Worm (Caenorhabditis elegans): Measurements from ENCODE around the gene C47E8.4.

The C47E8.4 gene

DNA sequence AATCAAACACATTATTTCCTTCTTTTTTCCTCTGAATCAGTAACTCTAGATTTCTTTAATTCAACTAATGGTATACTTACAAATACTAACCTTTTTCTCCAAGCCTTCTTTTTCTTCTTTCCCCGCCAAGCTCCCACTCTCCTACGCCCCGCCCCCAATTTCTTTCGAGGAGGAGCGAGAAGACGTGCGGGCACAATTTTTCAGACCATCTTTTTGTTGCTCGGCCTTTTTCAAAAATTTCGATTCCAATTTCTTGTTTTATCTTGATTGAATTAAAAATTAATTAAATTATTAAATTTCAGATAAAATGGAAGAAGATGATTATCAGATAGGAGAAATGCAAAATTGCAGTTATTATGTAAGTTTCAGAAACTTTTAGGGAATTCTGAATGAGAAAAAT lies 5.3 kb downstream of the C47E8.4 start, which contains the start of gene C47E8.3:
Gene C47E8.3, plus strand, starts transcription at position 301 of the 400 bp plus-strand sequence.
- TF ChIP-seq ceh-43 (GFP tag; optimal IDR thresholded peaks at IDR 0.05) (no peak), ces-1 (GFP tag; optimal IDR thresholded peaks at IDR 0.05) (no peak), drap-1 (GFP tag; optimal IDR thresholded peaks at IDR 0.05) (no peak), bed-3 (GFP tag; optimal IDR thresholded peaks at IDR 0.05) (no peak), unc-120 (tag; optimal IDR thresholded peaks at IDR 0.05; ENCODE audit: poor library complexity, severe bottlenecking) (no peak), cnd-1 (tag; optimal IDR thresholded peaks at IDR 0.05) (no peak), nhr-76 (tag; optimal IDR thresholded peaks at IDR 0.05) (no peak), sem-2 (GFP tag; optimal IDR thresholded peaks at IDR 0.05) (no peak)

DNA sequence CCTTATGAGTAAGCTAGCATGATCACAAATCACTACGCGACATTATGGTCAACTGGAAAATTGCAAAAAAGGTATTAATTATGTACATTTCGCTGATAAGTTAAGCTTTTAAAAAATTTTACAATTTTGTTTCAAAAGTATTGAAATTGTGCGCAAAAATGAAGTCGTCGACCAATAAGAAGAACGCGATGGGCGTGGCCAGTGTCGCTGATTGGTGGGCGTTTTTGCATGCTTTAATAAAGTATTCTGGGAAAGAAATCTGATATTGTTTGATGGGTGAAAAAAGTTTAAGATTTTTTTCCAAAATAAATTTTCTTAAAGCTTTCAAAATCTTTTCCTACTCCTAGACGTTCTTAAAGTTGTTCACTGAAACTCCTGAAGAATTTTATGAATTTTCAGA lies 7.0 kb downstream of the C47E8.4 start:
- TF ChIP-seq hlh-1 (tag; optimal IDR thresholded peaks at IDR 0.05), result no peak
- TF ChIP-seq flh-1 (GFP tag; optimal IDR thresholded peaks at IDR 0.05), result no peak
- no peak for TF ChIP-seq ceh-43 (GFP tag; optimal IDR thresholded peaks at IDR 0.05)
- TF ChIP-seq nhr-2 (tag; optimal IDR thresholded peaks at IDR 0.05), result no peak
- TF ChIP-seq pha-4 (tag; optimal IDR thresholded peaks at IDR 0.05), result no peak
- no peak for TF ChIP-seq lin-32 (GFP tag; optimal IDR thresholded peaks at IDR 0.05)
- TF ChIP-seq mep-1 (tag; optimal IDR thresholded peaks at IDR 0.05), result no peak
- TF ChIP-seq elt-3 (tag; optimal IDR thresholded peaks at IDR 0.05), result no peak
- no peak for TF ChIP-seq unc-62 (GFP tag; optimal IDR thresholded peaks at IDR 0.05)
- TF ChIP-seq lin-13 (tag; optimal IDR thresholded peaks at IDR 0.05), result no peak
- no peak for TF ChIP-seq ceh-83 (GFP tag; optimal IDR thresholded peaks at IDR 0.05)
- TF ChIP-seq nhr-237 (tag; optimal IDR thresholded peaks at IDR 0.05), result no peak
- TF ChIP-seq nhr-76 (tag; optimal IDR thresholded peaks at IDR 0.05), result no peak
- TF ChIP-seq blmp-1 (tag; optimal IDR thresholded peaks at IDR 0.05), result no peak
- TF ChIP-seq tbx-8 (GFP tag; optimal IDR thresholded peaks at IDR 0.05), result no peak
- no peak for TF ChIP-seq cnd-1 (tag; optimal IDR thresholded peaks at IDR 0.05)

DNA sequence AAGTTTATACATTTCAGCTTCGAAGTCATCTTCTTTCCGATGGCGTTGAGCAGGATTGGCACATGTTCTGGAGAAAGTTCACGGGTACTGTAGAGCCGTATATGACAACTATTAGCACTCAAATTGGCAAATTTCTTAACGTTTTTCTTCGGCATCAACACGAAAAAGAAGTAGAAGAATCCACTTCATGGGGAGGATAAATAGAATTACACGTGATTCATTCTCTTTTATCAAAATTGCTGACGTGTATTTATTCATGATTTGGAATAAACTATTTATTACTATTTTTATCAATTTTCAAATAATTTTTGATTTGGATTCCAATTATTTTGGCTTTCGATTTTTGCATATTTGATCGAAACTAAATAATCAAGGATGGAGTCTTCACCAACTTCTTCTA lies 19.6 kb downstream of the C47E8.4 start, which contains the start of gene C47E8.1:
Gene C47E8.1, plus strand, starts transcription at position 301 of the 400 bp plus-strand sequence.
- TF ChIP-seq ceh-43 (GFP tag; optimal IDR thresholded peaks at IDR 0.05) (no peak), drap-1 (GFP tag; optimal IDR thresholded peaks at IDR 0.05) (no peak), sem-2 (GFP tag; optimal IDR thresholded peaks at IDR 0.05) (no peak), hlh-1 (tag; optimal IDR thresholded peaks at IDR 0.05) (no peak), bed-3 (GFP tag; optimal IDR thresholded peaks at IDR 0.05) (no peak), lin-32 (GFP tag; optimal IDR thresholded peaks at IDR 0.05) (no peak), unc-39 (tag; optimal IDR thresholded peaks at IDR 0.05) (no peak), mls-2 (tag; optimal IDR thresholded peaks at IDR 0.05) (no peak), nhr-237 (tag; optimal IDR thresholded peaks at IDR 0.05) (no peak)

DNA sequence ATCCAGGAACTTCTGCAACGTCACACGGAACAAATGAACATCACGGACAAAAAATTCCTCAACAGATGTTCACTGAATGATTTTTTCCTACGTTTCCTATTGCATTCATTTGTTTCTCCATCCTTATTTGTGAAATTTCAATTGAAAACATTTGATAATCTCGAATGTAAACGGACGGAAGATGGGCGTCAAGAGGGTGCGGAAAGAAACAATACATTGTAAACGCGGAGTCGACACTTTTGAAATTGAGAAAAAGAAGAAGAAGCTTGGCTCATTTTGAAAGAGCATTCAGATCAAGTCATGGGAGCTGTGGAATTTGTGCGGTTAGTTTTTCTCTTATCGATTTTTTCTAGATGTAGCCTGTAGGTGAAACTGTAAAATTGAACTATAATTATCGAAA lies 22.3 kb downstream of the C47E8.4 start, which contains the start of gene C47E8.9:
Gene C47E8.9, plus strand, starts transcription at position 301 of the 400 bp plus-strand sequence.
- TF ChIP-seq mep-1 (tag; optimal IDR thresholded peaks at IDR 0.05), result no peak
- no peak for TF ChIP-seq ceh-83 (GFP tag; optimal IDR thresholded peaks at IDR 0.05)
- TF ChIP-seq zip-8 (tag; optimal IDR thresholded peaks at IDR 0.05), result no peak
- no peak for TF ChIP-seq cnd-1 (tag; optimal IDR thresholded peaks at IDR 0.05)
- TF ChIP-seq nhr-2 (tag; optimal IDR thresholded peaks at IDR 0.05), result no peak
- TF ChIP-seq ham-2 (GFP tag; optimal IDR thresholded peaks at IDR 0.05), result no peak
- no peak for TF ChIP-seq ceh-39 (tag; optimal IDR thresholded peaks at IDR 0.05)
- no peak for TF ChIP-seq ceh-43 (GFP tag; optimal IDR thresholded peaks at IDR 0.05)
- TF ChIP-seq unc-120 (tag; optimal IDR thresholded peaks at IDR 0.05; ENCODE audit: poor library complexity, severe bottlenecking), result no peak
- TF ChIP-seq unc-62 (GFP tag; optimal IDR thresholded peaks at IDR 0.05), result no peak
- TF ChIP-seq pha-4 (tag; optimal IDR thresholded peaks at IDR 0.05), result no peak
- no peak for TF ChIP-seq hlh-1 (tag; optimal IDR thresholded peaks at IDR 0.05)
- no peak for TF ChIP-seq drap-1 (GFP tag; optimal IDR thresholded peaks at IDR 0.05)
- TF ChIP-seq nhr-12 (tag; optimal IDR thresholded peaks at IDR 0.05), result no peak
- no peak for TF ChIP-seq elt-1 (tag; optimal IDR thresholded peaks at IDR 0.05; ENCODE audit: borderline replicate concordance, insufficient read depth)

DNA sequence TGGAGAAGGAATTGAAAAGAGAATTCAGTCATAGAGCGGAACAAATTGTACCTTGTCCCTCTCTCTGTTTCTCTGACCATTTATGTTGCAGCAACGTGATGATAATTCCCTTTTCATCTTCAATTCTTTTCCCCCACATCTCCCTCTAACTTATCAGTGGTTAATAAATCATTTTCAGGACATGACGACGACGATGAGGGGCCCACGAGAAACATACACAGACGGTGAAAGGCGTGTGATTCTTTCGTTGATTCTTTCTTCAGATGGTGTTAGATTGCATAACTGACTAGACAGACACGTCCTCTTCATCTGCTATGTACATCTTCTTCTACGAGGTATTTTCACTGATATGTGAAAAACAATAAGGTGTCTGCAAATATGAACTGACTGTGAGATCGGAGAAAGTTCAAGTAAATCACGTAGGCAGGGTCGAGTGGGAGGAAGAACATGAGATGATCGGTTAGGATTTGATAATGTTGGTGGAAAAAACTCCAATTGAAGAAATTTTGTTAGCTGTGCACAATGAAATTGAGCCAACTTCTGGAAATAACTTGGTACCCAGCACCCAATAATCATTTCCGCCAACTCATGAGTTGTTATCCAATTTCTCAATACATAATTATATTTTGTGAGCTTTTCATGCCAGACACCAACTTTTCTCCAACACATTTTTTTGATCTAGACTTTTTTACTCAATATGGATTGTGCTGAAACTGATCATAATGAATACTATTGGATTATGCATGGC lies 24.5 kb downstream of the C47E8.4 start, which contains the start of gene srh-17:
Gene srh-17, plus strand, starts transcription at position 698 of the 748 bp plus-strand sequence.
- TF ChIP-seq snpc-4 (tag; optimal IDR thresholded peaks at IDR 0.05), result no peak
- peak; percentile 59 for TF ChIP-seq unc-62 (GFP tag; optimal IDR thresholded peaks at IDR 0.05)

All from whole organism, mixed stage, embryonic.